Worm (Caenorhabditis elegans): Measurements from ENCODE around the gene srh-28.

Gene srh-28

ce11 chrV:6783044-6783625 is 7.5 kb upstream of the srh-28 start:
- no peak for TF ChIP-seq K02D7.2 (tag; optimal IDR thresholded peaks at IDR 0.05)
- TF ChIP-seq Y22D7AL.16 (tag; optimal IDR thresholded peaks at IDR 0.05): no peak
- TF ChIP-seq ceh-14 (tag; optimal IDR thresholded peaks at IDR 0.05): no peak
- TF ChIP-seq madf-2 (tag; optimal IDR thresholded peaks at IDR 0.05): no peak
- no peak for TF ChIP-seq pqm-1 (tag; optimal IDR thresholded peaks at IDR 0.05)
- no peak for TF ChIP-seq ztf-16 (tag; optimal IDR thresholded peaks at IDR 0.05)
- no peak for TF ChIP-seq dmd-4 (tag; optimal IDR thresholded peaks at IDR 0.05; ENCODE audit: borderline replicate concordance)
- TF ChIP-seq elt-4 (tag; optimal IDR thresholded peaks at IDR 0.05): no peak

ce11 chrV:6782260-6782659 is 6.7 kb upstream of the srh-28 start:
- TF ChIP-seq ama-1 (optimal IDR thresholded peaks at IDR 0.05) (no peak), ceh-45 (GFP tag; IDR thresholded peaks at IDR 0.05) (no peak), ceh-24 (tag; optimal IDR thresholded peaks at IDR 0.05) (no peak), pha-4 (tag; optimal IDR thresholded peaks at IDR 0.05) (no peak), sdc-2 (tag; optimal IDR thresholded peaks at IDR 0.05) (no peak), tbx-7 (tag; optimal IDR thresholded peaks at IDR 0.05) (no peak), nhr-11 (tag; optimal IDR thresholded peaks at IDR 0.05) (no peak), sox-2 (GFP tag; IDR thresholded peaks at IDR 0.05) (no peak), fax-1 (tag; optimal IDR thresholded peaks at IDR 0.05) (no peak), ceh-6 (GFP tag; optimal IDR thresholded peaks at IDR 0.05) (no peak), hlh-30 (tag; optimal IDR thresholded peaks at IDR 0.05; ENCODE audit: insufficient read depth) (no peak), dve-1 (tag; optimal IDR thresholded peaks at IDR 0.05) (no peak), ceh-34 (tag; optimal IDR thresholded peaks at IDR 0.05) (no peak), ceh-48 (tag; optimal IDR thresholded peaks at IDR 0.05) (no peak), ceh-19 (GFP tag; optimal IDR thresholded peaks at IDR 0.05) (no peak), hlh-8 (tag; optimal IDR thresholded peaks at IDR 0.05) (no peak), Y22D7AL.16 (tag; optimal IDR thresholded peaks at IDR 0.05) (no peak), dmd-4 (tag; optimal IDR thresholded peaks at IDR 0.05; ENCODE audit: borderline replicate concordance) (no peak), elt-2 (tag; optimal IDR thresholded peaks at IDR 0.05) (no peak)

ce11 chrV:6780676-6781075 is 5.1 kb upstream of the srh-28 start:
- TF ChIP-seq rnt-1 (tag; optimal IDR thresholded peaks at IDR 0.05): no peak
- TF ChIP-seq elt-2 (tag; optimal IDR thresholded peaks at IDR 0.05): no peak
- TF ChIP-seq odd-2 (tag; optimal IDR thresholded peaks at IDR 0.05): no peak
- no peak for TF ChIP-seq T23F11.4 (GFP tag; optimal IDR thresholded peaks at IDR 0.05)
- TF ChIP-seq fax-1 (tag; optimal IDR thresholded peaks at IDR 0.05): no peak
- no peak for TF ChIP-seq tbx-2 (tag; optimal IDR thresholded peaks at IDR 0.05)
- TF ChIP-seq pqm-1 (tag; optimal IDR thresholded peaks at IDR 0.05): no peak
- TF ChIP-seq nfya-1 (tag; optimal IDR thresholded peaks at IDR 0.05): no peak
- TF ChIP-seq npax-4 (tag; optimal IDR thresholded peaks at IDR 0.05): no peak
- TF ChIP-seq lim-6 (tag; optimal IDR thresholded peaks at IDR 0.05): no peak
- TF ChIP-seq ama-1 (optimal IDR thresholded peaks at IDR 0.05): no peak
- TF ChIP-seq ceh-19 (GFP tag; optimal IDR thresholded peaks at IDR 0.05): no peak
- no peak for TF ChIP-seq gmeb-2 (tag; optimal IDR thresholded peaks at IDR 0.05)
- TF ChIP-seq ceh-34 (tag; optimal IDR thresholded peaks at IDR 0.05): no peak
- TF ChIP-seq lin-11 (tag; optimal IDR thresholded peaks at IDR 0.05): no peak
- TF ChIP-seq ceh-22 (tag; optimal IDR thresholded peaks at IDR 0.05): no peak
- TF ChIP-seq mec-3 (tag; optimal IDR thresholded peaks at IDR 0.05; ENCODE audit: borderline replicate concordance): no peak
- no peak for TF ChIP-seq elt-4 (tag; optimal IDR thresholded peaks at IDR 0.05)
- no peak for TF ChIP-seq F13H6.1 (tag; optimal IDR thresholded peaks at IDR 0.05)
- TF ChIP-seq ceh-2 (tag; optimal IDR thresholded peaks at IDR 0.05): no peak

ce11 chrV:6780166-6780565 is 4.6 kb upstream of the srh-28 start, which contains the start of gene ZC404.15:
ZC404.15 (plus strand) TSS chrV:6780466.
- TF ChIP-seq pat-9 (tag; optimal IDR thresholded peaks at IDR 0.05) (no peak), elt-2 (tag; optimal IDR thresholded peaks at IDR 0.05) (no peak), unc-86 (tag; optimal IDR thresholded peaks at IDR 0.05) (no peak)

Data from whole organism, late embryonic.